Worm (Caenorhabditis elegans) whole organism, L4 larva: ENCODE data around the gene B0238.9.

ENCODE experiments used
- ZK337.2 ChIP-seq: fragments of 200-800 bp; sonication (Bioruptor generic); IDR thresholded peaks from 2 replicates; pipeline ENCODE4 v1.3.6; 2022; ENCODE audit warnings: missing genetic modification reagents, missing genetic modification characterization, missing compliant biosample characterization
- aha-1 ChIP-seq: fragments of 150-350 bp; peaks from one replicate; lab custom pipeline; 2014; ENCODE audit warnings: missing biosample characterization, missing genetic modification characterization
- egl-27 ChIP-seq: sonication (generic microtip); optimal IDR thresholded peaks from 3 replicates; lab custom pipeline; 2017; ENCODE audit warnings: missing biosample characterization, missing genetic modification reagents, missing genetic modification characterization
- hlh-11 ChIP-seq: fragments of 200-800 bp; sonication (Bioruptor generic); optimal IDR thresholded peaks from 2 replicates; lab custom pipeline; 2018; ENCODE audit warnings: mild to moderate bottlenecking, missing genetic modification characterization, missing compliant biosample characterization
- lin-39 ChIP-seq: fragments of 150-350 bp; optimal IDR thresholded peaks from 2 replicates; lab custom pipeline; 2014; ENCODE audit warnings: missing biosample characterization, missing genetic modification reagents, missing genetic modification characterization
- unc-130 ChIP-seq: sonication (generic microtip); optimal IDR thresholded peaks from 2 replicates; lab custom pipeline; 2016; ENCODE audit warnings: missing genetic modification reagents, missing genetic modification characterization, missing compliant biosample characterization

ce11 chrV:5275426-5276007, 2.4 kb downstream of the B0238.9 start:
- TF ChIP-seq ZK337.2 (GFP tag; lab: Robert Waterston, UW) (no peak), egl-27 (tag; lab: Kevin White, UChicago) (no peak), unc-130 (GFP tag; lab: Kevin White, UChicago) (no peak), hlh-11 (tag; lab: Kevin White, UChicago) (no peak), aha-1 (tag; lab: Kevin White, UChicago) (peak; percentile 90), lin-39 (tag; lab: Kevin White, UChicago) (no peak)
